Worm (Caenorhabditis elegans): ENCODE data around the gene F41C3.7.

- no peak for TF ChIP-seq pqm-1 (tag; optimal IDR thresholded peaks at IDR 0.05)
- no peak for TF ChIP-seq lin-13 (GFP tag; optimal IDR thresholded peaks at IDR 0.05)
- TF ChIP-seq ces-1 (GFP tag; optimal IDR thresholded peaks at IDR 0.05): no peak
- no peak for TF ChIP-seq ztf-4 (tag; optimal IDR thresholded peaks at IDR 0.05)
- TF ChIP-seq hpl-2 (GFP tag; optimal IDR thresholded peaks at IDR 0.05): no peak
- TF ChIP-seq lin-39 (tag; optimal IDR thresholded peaks at IDR 0.05): no peak
- no peak for TF ChIP-seq pag-3 (tag; optimal IDR thresholded peaks at IDR 0.05; ENCODE audit: borderline replicate concordance, insufficient read depth)
- no peak for TF ChIP-seq lin-35 (GFP tag; optimal IDR thresholded peaks at IDR 0.05)
- no peak for TF ChIP-seq ama-1 (optimal IDR thresholded peaks at IDR 0.05)
- TF ChIP-seq nhr-76 (tag; optimal IDR thresholded peaks at IDR 0.05): no peak
- no peak for TF ChIP-seq mep-1 (tag; optimal IDR thresholded peaks at IDR 0.05)
- TF ChIP-seq skn-1 (tag; optimal IDR thresholded peaks at IDR 0.05): no peak
These were observed 25.8 kb downstream of the F41C3.7 start for ce11 chrII:4755654-4756053.

Data from whole organism, L1 larva.